Fruit fly (Drosophila melanogaster) whole organism, adult: ENCODE measurements around the gene dlp.

Experiments used
- CG11617 ChIP-seq: fragments of 200-800 bp; sonication (Bioruptor generic); optimal IDR thresholded peaks from 2 replicates; lab custom pipeline; 2017; ENCODE audit warnings: mild to moderate bottlenecking, missing biosample characterization, missing genetic modification reagents, missing genetic modification characterization
- CG12768 ChIP-seq: fragments of 200-800 bp; sonication (Bioruptor generic); optimal IDR thresholded peaks from 2 replicates; lab custom pipeline; 2017; ENCODE audit warnings: missing biosample characterization, missing genetic modification characterization, mild to moderate bottlenecking, moderate library complexity, missing genetic modification reagents
- CG14711 ChIP-seq: fragments of 200-800 bp; sonication (Bioruptor generic); optimal IDR thresholded peaks from 2 replicates; lab custom pipeline; 2018; ENCODE audit warnings: missing biosample characterization, mild to moderate bottlenecking, missing genetic modification characterization, moderate library complexity
- CG1620 ChIP-seq: fragments of 200-800 bp; sonication (Bioruptor generic); optimal IDR thresholded peaks from 2 replicates; lab custom pipeline; 2016; ENCODE audit warnings: missing biosample characterization, missing genetic modification characterization
- CG33017 ChIP-seq: fragments of 200-800 bp; sonication (Bioruptor generic); optimal IDR thresholded peaks from 2 replicates; lab custom pipeline; 2018; ENCODE audit warnings: missing biosample characterization, mild to moderate bottlenecking, missing genetic modification characterization, moderate library complexity
- CG5204 ChIP-seq: fragments of 200-800 bp; sonication (Bioruptor generic); optimal IDR thresholded peaks from 2 replicates; lab custom pipeline; 2016; ENCODE audit warnings: missing biosample characterization, missing genetic modification characterization
- CG7045 ChIP-seq: fragments of 200-800 bp; sonication (Bioruptor generic); optimal IDR thresholded peaks from 2 replicates; lab custom pipeline; 2017; ENCODE audit warnings: missing biosample characterization, mild to moderate bottlenecking, missing genetic modification characterization
- CG7101 ChIP-seq: fragments of 200-800 bp; sonication (Bioruptor generic); optimal IDR thresholded peaks from 2 replicates; lab custom pipeline; 2018; ENCODE audit warnings: missing biosample characterization, mild to moderate bottlenecking, missing genetic modification characterization, moderate library complexity
- Clk ChIP-seq: fragments of 200-800 bp; sonication (Bioruptor generic); optimal IDR thresholded peaks from 2 replicates; lab custom pipeline; 2017; ENCODE audit warnings: missing biosample characterization, missing genetic modification characterization
- Crg-1 ChIP-seq: fragments of 200-800 bp; sonication (Bioruptor generic); optimal IDR thresholded peaks from 2 replicates; lab custom pipeline; 2016; ENCODE audit warnings: missing biosample characterization, missing genetic modification characterization
- Hr96 ChIP-seq: fragments of 200-800 bp; sonication (Bioruptor generic); optimal IDR thresholded peaks from 2 replicates; lab custom pipeline; 2016; ENCODE audit warnings: missing biosample characterization, missing genetic modification characterization
- Mnt ChIP-seq: fragments of 200-800 bp; sonication (Bioruptor generic); optimal IDR thresholded peaks from 2 replicates; lab custom pipeline; 2016; ENCODE audit warnings: missing biosample characterization, mild to moderate bottlenecking, missing genetic modification characterization
- bab1 ChIP-seq: fragments of 200-800 bp; sonication (Bioruptor generic); optimal IDR thresholded peaks from 3 replicates; lab custom pipeline; 2019; ENCODE audit warnings: missing biosample characterization, mild to moderate bottlenecking, missing genetic modification characterization, moderate library complexity
- cic ChIP-seq: fragments of 200-800 bp; sonication (Bioruptor generic); optimal IDR thresholded peaks from 2 replicates; lab custom pipeline; 2017; ENCODE audit warnings: missing biosample characterization, mild to moderate bottlenecking, missing genetic modification characterization, moderate library complexity
- cnc ChIP-seq, 2 experiments: fragments of >200 bp; optimal IDR thresholded peaks; 2 replicates each; lab custom pipeline; 2017
- kay ChIP-seq: fragments of 200-800 bp; sonication (Bioruptor generic); peaks from one replicate; lab custom pipeline; 2016; ENCODE audit warnings: missing biosample characterization, missing genetic modification characterization, borderline replicate concordance
- ovo ChIP-seq: fragments of 200-800 bp; sonication (Bioruptor generic); optimal IDR thresholded peaks from 2 replicates; lab custom pipeline; 2016; ENCODE audit warnings: missing biosample characterization, missing genetic modification characterization
- pad ChIP-seq: fragments of 200-800 bp; sonication (Bioruptor generic); optimal IDR thresholded peaks from 3 replicates; lab custom pipeline; 2017; ENCODE audit warnings: missing biosample characterization, missing genetic modification characterization, mild to moderate bottlenecking, moderate library complexity, missing genetic modification reagents
- tj ChIP-seq: fragments of 200-800 bp; sonication (Bioruptor generic); optimal IDR thresholded peaks from 3 replicates; lab custom pipeline; 2017; ENCODE audit warnings: missing biosample characterization, mild to moderate bottlenecking, missing genetic modification characterization, moderate library complexity
- toe ChIP-seq: fragments of 200-800 bp; sonication (Bioruptor generic); optimal IDR thresholded peaks from 2 replicates; lab custom pipeline; 2016; ENCODE audit warnings: missing biosample characterization, missing genetic modification characterization

Gene dlp

dm6 chr3L:14631964-14632758, at the start of gene dlp, which contains the start of gene RecQ5:
Gene dlp (plus strand): TSS chr3L:14632601.
Gene RecQ5 (minus strand): TSS chr3L:14632077.
- TF ChIP-seq CG11617 (peak; percentile 70), kay (GFP tag; lab: Kevin White, UChicago) (peak; percentile 93), toe (GFP tag; lab: Kevin White, UChicago) (peak; percentile 78), CG12768 (GFP tag; lab: Kevin White, UChicago) (peak; percentile 48), Clk (GFP tag; lab: Kevin White, UChicago) (peak; percentile 50), Hr96 (GFP tag; lab: Kevin White, UChicago) (peak; percentile 34), bab1 (GFP tag; lab: Kevin White, UChicago) (peak; percentile 73), Crg-1 (GFP tag; lab: Kevin White, UChicago) (peak; percentile 69), tj (no peak), cic (GFP tag; lab: Kevin White, UChicago) (no peak), CG14711 (tag; lab: Kevin White, UChicago) (peak; percentile 54), ovo (GFP tag; lab: Kevin White, UChicago) (peak; percentile 69), CG1620 (GFP tag; lab: Kevin White, UChicago) (peak; percentile 59), CG5204 (GFP tag; lab: Kevin White, UChicago) (peak; percentile 68), cnc (optimal IDR thresholded peaks at IDR 0.05; lab: Kevin White, UChicago) (no peak), pad (GFP tag; lab: Kevin White, UChicago) (no peak), Mnt (GFP tag; lab: Kevin White, UChicago) (peak; percentile 41), CG7045 (GFP tag; lab: Kevin White, UChicago) (peak; percentile 61), CG33017 (peak; percentile 21), CG7101 (peak; percentile 69)

dm6 chr3L:14582736-14583135, 49.7 kb upstream of the dlp start:
- TF ChIP-seq CG12768 (GFP tag; lab: Kevin White, UChicago) (no peak), toe (GFP tag; lab: Kevin White, UChicago) (no peak), CG1620 (GFP tag; lab: Kevin White, UChicago) (no peak), cic (GFP tag; lab: Kevin White, UChicago) (no peak), CG5204 (GFP tag; lab: Kevin White, UChicago) (no peak), Mnt (GFP tag; lab: Kevin White, UChicago) (no peak), CG7045 (GFP tag; lab: Kevin White, UChicago) (no peak), tj (no peak), CG14711 (tag; lab: Kevin White, UChicago) (no peak), CG7101 (no peak), pad (GFP tag; lab: Kevin White, UChicago) (no peak), CG11617 (no peak), ovo (GFP tag; lab: Kevin White, UChicago) (no peak), Hr96 (GFP tag; lab: Kevin White, UChicago) (no peak), bab1 (GFP tag; lab: Kevin White, UChicago) (no peak), Crg-1 (GFP tag; lab: Kevin White, UChicago) (no peak)

dm6 chr3L:14583803-14584202, 48.6 kb upstream of the dlp start:
- no peak for TF ChIP-seq tj
- no peak for TF ChIP-seq toe (GFP tag; lab: Kevin White, UChicago)
- TF ChIP-seq pad (GFP tag; lab: Kevin White, UChicago), result no peak
- TF ChIP-seq CG7045 (GFP tag; lab: Kevin White, UChicago), result no peak
- TF ChIP-seq CG14711 (tag; lab: Kevin White, UChicago), result no peak
- no peak for TF ChIP-seq CG33017
- no peak for TF ChIP-seq CG11617
- TF ChIP-seq CG1620 (GFP tag; lab: Kevin White, UChicago), result no peak
- no peak for TF ChIP-seq CG12768 (GFP tag; lab: Kevin White, UChicago)
- TF ChIP-seq cnc (optimal IDR thresholded peaks at IDR 0.05; lab: Kevin White, UChicago), result no peak
- no peak for TF ChIP-seq CG5204 (GFP tag; lab: Kevin White, UChicago)
- TF ChIP-seq Crg-1 (GFP tag; lab: Kevin White, UChicago), result no peak
- no peak for TF ChIP-seq bab1 (GFP tag; lab: Kevin White, UChicago)
- no peak for TF ChIP-seq cic (GFP tag; lab: Kevin White, UChicago)

dm6 chr3L:14590964-14591363, 41.4 kb upstream of the dlp start:
- TF ChIP-seq CG1620 (GFP tag; lab: Kevin White, UChicago) (no peak), Clk (GFP tag; lab: Kevin White, UChicago) (no peak), CG11617 (no peak), Crg-1 (GFP tag; lab: Kevin White, UChicago) (no peak), kay (GFP tag; lab: Kevin White, UChicago) (no peak), CG5204 (GFP tag; lab: Kevin White, UChicago) (no peak), ovo (GFP tag; lab: Kevin White, UChicago) (no peak), CG7101 (no peak), tj (no peak)

dm6 chr3L:14592166-14592565, 40.2 kb upstream of the dlp start:
- TF ChIP-seq CG7045 (GFP tag; lab: Kevin White, UChicago), result no peak

- TF ChIP-seq CG12768 (GFP tag; lab: Kevin White, UChicago) (no peak), CG1620 (GFP tag; lab: Kevin White, UChicago) (no peak), CG14711 (tag; lab: Kevin White, UChicago) (no peak), CG33017 (no peak), pad (GFP tag; lab: Kevin White, UChicago) (peak; percentile 65), CG5204 (GFP tag; lab: Kevin White, UChicago) (no peak)
Measured at dm6 chr3L:14599503-14599902, 32.9 kb upstream of the dlp start, which contains the start of gene HGTX. Gene HGTX (minus strand): TSS chr3L:14599540.
